Worm (Caenorhabditis elegans) whole organism, young adult: ENCODE results near the gene H04M03.11.

Experiments used
- C17E4.6 ChIP-seq: fragments of 200-800 bp; sonication (Bioruptor generic); IDR thresholded peaks from 2 replicates; pipeline ENCODE4 v1.3.6; 2022; ENCODE audit warnings: missing genetic modification reagents, missing genetic modification characterization, missing compliant biosample characterization
- F33H1.4 ChIP-seq: fragments of 200-800 bp; sonication (Bioruptor generic); IDR thresholded peaks from 2 replicates; pipeline ENCODE4 v1.3.6; 2022; ENCODE audit warnings: missing genetic modification reagents, missing genetic modification characterization, missing compliant biosample characterization
- Y95B8A.8 ChIP-seq: fragments of 200-800 bp; sonication (Bioruptor generic); IDR thresholded peaks from 2 replicates; pipeline ENCODE4 v1.3.6; 2022; ENCODE audit warnings: missing genetic modification reagents, missing genetic modification characterization, missing compliant biosample characterization
- dpl-1 ChIP-seq: fragments of 150-350 bp; optimal IDR thresholded peaks from 2 replicates; lab custom pipeline; 2014; ENCODE audit warnings: missing biosample characterization, missing genetic modification reagents, missing genetic modification characterization
- let-526 ChIP-seq: fragments of 200-800 bp; sonication (Bioruptor generic); IDR thresholded peaks from 2 replicates; pipeline ENCODE4 v1.3.6; 2022; ENCODE audit warnings: missing genetic modification reagents, missing genetic modification characterization, missing compliant biosample characterization
- nhr-120 ChIP-seq: fragments of 200-800 bp; sonication (Bioruptor generic); IDR thresholded peaks from 2 replicates; pipeline ENCODE4 v1.3.6; 2022; ENCODE audit warnings: missing genetic modification characterization, missing compliant biosample characterization

ce11 chrIV:5867189-5867588 is 17.2 kb downstream of the H04M03.11 start, which contains the start of gene C06E7.88:
- TF ChIP-seq nhr-120, result no peak
- TF ChIP-seq Y95B8A.8 (GFP tag; lab: Robert Waterston, UW), result no peak
- TF ChIP-seq let-526, result no peak
- no peak for TF ChIP-seq dpl-1
- TF ChIP-seq C17E4.6 (GFP tag; lab: Robert Waterston, UW), result no peak
- no peak for TF ChIP-seq F33H1.4
